Worm (Caenorhabditis elegans) whole organism, young adult: ENCODE data around the gene fbxb-42.

ENCODE experiments used
- Y53F4B.3 ChIP-seq: fragments of 200-800 bp; sonication (Bioruptor generic); IDR thresholded peaks from 2 replicates; pipeline ENCODE4 v1.3.6; 2022; ENCODE audit warnings: missing genetic modification reagents, missing genetic modification characterization, missing compliant biosample characterization
- Y67H2A.10 ChIP-seq: fragments of 200-800 bp; sonication (Bioruptor generic); conservative IDR thresholded peaks from 2 replicates; pipeline ENCODE4 v1.3.6; 2022; ENCODE audit warnings: missing genetic modification reagents, missing genetic modification characterization, missing compliant biosample characterization
- Y79H2A.3 ChIP-seq: fragments of 200-800 bp; sonication (Bioruptor generic); conservative IDR thresholded peaks from 2 replicates; pipeline ENCODE4 v1.3.6; 2022; ENCODE audit warnings: missing genetic modification reagents, missing genetic modification characterization, missing compliant biosample characterization
- ZK185.1 ChIP-seq: sonication (generic microtip); optimal IDR thresholded peaks from 2 replicates; lab custom pipeline; 2016; ENCODE audit warnings: mild to moderate bottlenecking, missing genetic modification characterization, missing compliant biosample characterization; ENCODE audit not compliant: poor library complexity, severe bottlenecking
- akir-1 ChIP-seq: fragments of 200-800 bp; sonication (Bioruptor generic); optimal IDR thresholded peaks from 2 replicates; lab custom pipeline; 2018; ENCODE audit warnings: mild to moderate bottlenecking, missing genetic modification characterization, moderate library complexity, missing compliant biosample characterization
- ama-1 ChIP-seq, 3 experiments: fragments of 150-350 bp in 1 of 3; sonication (generic microtip) in 2 of 3; optimal IDR thresholded peaks; 2 replicates each; lab custom pipeline; 2014 to 2018; ENCODE audit warnings: missing biosample characterization in 2 of 3, missing genetic modification characterization in 2 of 3, missing genetic modification reagents in 2 of 3
- aptf-2 ChIP-seq: fragments of 200-800 bp; sonication (Bioruptor generic); conservative IDR thresholded peaks from 2 replicates; pipeline ENCODE4 v1.3.6; 2022; ENCODE audit warnings: missing genetic modification reagents, missing genetic modification characterization, missing compliant biosample characterization
- athp-1 ChIP-seq: sonication (generic microtip); optimal IDR thresholded peaks from 2 replicates; lab custom pipeline; 2017; ENCODE audit warnings: mild to moderate bottlenecking, missing genetic modification characterization, missing compliant biosample characterization
- bed-1 ChIP-seq: fragments of 200-800 bp; sonication (Bioruptor generic); IDR thresholded peaks from 2 replicates; pipeline ENCODE4 v1.3.6; 2022; ENCODE audit warnings: missing genetic modification reagents, missing genetic modification characterization, missing compliant biosample characterization
- bed-2 ChIP-seq: fragments of 200-800 bp; sonication (Bioruptor generic); IDR thresholded peaks from 2 replicates; pipeline ENCODE4 v1.3.6; 2022; ENCODE audit warnings: missing genetic modification reagents, missing genetic modification characterization, missing compliant biosample characterization
- cebp-2 ChIP-seq: fragments of 200-800 bp; sonication (Bioruptor generic); IDR thresholded peaks from 2 replicates; pipeline ENCODE4 v1.3.6; 2022; ENCODE audit warnings: missing genetic modification characterization, missing compliant biosample characterization
- ceh-40 ChIP-seq: fragments of 200-800 bp; sonication (Bioruptor generic); IDR thresholded peaks from 2 replicates; pipeline ENCODE4 v1.3.6; 2022; ENCODE audit warnings: missing genetic modification characterization, missing compliant biosample characterization
- die-1 ChIP-seq: sonication (generic microtip); optimal IDR thresholded peaks from 2 replicates; lab custom pipeline; 2016; ENCODE audit warnings: missing genotype, mild to moderate bottlenecking, missing genetic modification characterization, missing compliant biosample characterization
- efl-1 ChIP-seq: fragments of 150-350 bp; optimal IDR thresholded peaks from 2 replicates; lab custom pipeline; 2014; ENCODE audit warnings: missing biosample characterization, missing genetic modification reagents, missing genetic modification characterization
- egrh-3 ChIP-seq: fragments of 200-800 bp; sonication (Bioruptor generic); IDR thresholded peaks from 2 replicates; pipeline ENCODE4 v1.3.6; 2022; ENCODE audit warnings: missing genetic modification reagents, missing genetic modification characterization, missing compliant biosample characterization
- ets-4 ChIP-seq: fragments of 200-800 bp; sonication (Bioruptor generic); optimal IDR thresholded peaks from 2 replicates; lab custom pipeline; 2018; ENCODE audit warnings: mild to moderate bottlenecking, missing genetic modification characterization, missing compliant biosample characterization
- him-1 ChIP-seq: sonication (generic microtip); optimal IDR thresholded peaks from 2 replicates; lab custom pipeline; 2016; ENCODE audit warnings: missing genotype, missing genetic modification reagents, missing genetic modification characterization, missing compliant biosample characterization
- hlh-12 ChIP-seq: sonication (generic microtip); optimal IDR thresholded peaks from 2 replicates; lab custom pipeline; 2016; ENCODE audit warnings: missing genetic modification characterization, missing compliant biosample characterization
- hmg-20 ChIP-seq: fragments of 200-800 bp; sonication (Bioruptor generic); IDR thresholded peaks from 2 replicates; pipeline ENCODE4 v1.3.6; 2022; ENCODE audit warnings: missing genetic modification reagents, missing genetic modification characterization, missing compliant biosample characterization
- lag-1 ChIP-seq: fragments of 200-800 bp; sonication (Bioruptor generic); IDR thresholded peaks from 2 replicates; pipeline ENCODE4 v1.3.6; 2022; ENCODE audit warnings: missing genetic modification reagents, missing genetic modification characterization, missing compliant biosample characterization
- let-526 ChIP-seq: fragments of 200-800 bp; sonication (Bioruptor generic); IDR thresholded peaks from 2 replicates; pipeline ENCODE4 v1.3.6; 2022; ENCODE audit warnings: missing genetic modification reagents, missing genetic modification characterization, missing compliant biosample characterization
- let-607 ChIP-seq, 2 experiments: fragments of 200-800 bp in 1 of 2; sonication (Bioruptor generic) in 1 of 2; sonication (generic microtip) in 1 of 2; optimal IDR thresholded peaks; 2 replicates each; lab custom pipeline; 2016 to 2018; ENCODE audit warnings: mild to moderate bottlenecking in 2 of 2, missing compliant biosample characterization in 2 of 2, missing genetic modification characterization in 2 of 2, moderate library complexity in 2 of 2, missing genotype in 1 of 2
- lin-40 ChIP-seq: sonication (generic microtip); optimal IDR thresholded peaks from 2 replicates; lab custom pipeline; 2016; ENCODE audit warnings: missing genetic modification characterization, mild to moderate bottlenecking, missing compliant biosample characterization, missing genotype, missing genetic modification reagents
- lin-54 ChIP-seq: fragments of 200-800 bp; sonication (Bioruptor generic); optimal IDR thresholded peaks from 2 replicates; lab custom pipeline; 2018; ENCODE audit warnings: mild to moderate bottlenecking, missing genetic modification characterization, missing compliant biosample characterization
- lir-1 ChIP-seq: fragments of 200-800 bp; sonication (Bioruptor generic); conservative IDR thresholded peaks from 2 replicates; pipeline ENCODE4 v1.3.6; 2022; ENCODE audit warnings: missing genetic modification reagents, missing genetic modification characterization, missing compliant biosample characterization
- madf-8 ChIP-seq: fragments of 200-800 bp; sonication (Bioruptor generic); conservative IDR thresholded peaks from 2 replicates; pipeline ENCODE4 v1.3.6; 2022; ENCODE audit warnings: missing genetic modification reagents, missing genetic modification characterization, missing compliant biosample characterization
- nhr-120 ChIP-seq: fragments of 200-800 bp; sonication (Bioruptor generic); IDR thresholded peaks from 2 replicates; pipeline ENCODE4 v1.3.6; 2022; ENCODE audit warnings: missing genetic modification characterization, missing compliant biosample characterization
- nhr-179 ChIP-seq: sonication (generic microtip); optimal IDR thresholded peaks from 2 replicates; lab custom pipeline; 2016; ENCODE audit warnings: mild to moderate bottlenecking, missing genetic modification characterization, missing compliant biosample characterization
- pbrm-1 ChIP-seq: fragments of 200-800 bp; sonication (Bioruptor generic); IDR thresholded peaks from 2 replicates; pipeline ENCODE4 v1.3.6; 2022; ENCODE audit warnings: missing genetic modification reagents, missing genetic modification characterization, missing compliant biosample characterization
- pha-4 ChIP-seq: fragments of 150-350 bp; sonication (generic microtip); optimal IDR thresholded peaks from 2 replicates; lab custom pipeline; 2014; ENCODE audit warnings: missing biosample characterization, missing genetic modification reagents, missing genetic modification characterization
- somi-1 ChIP-seq: fragments of 200-800 bp; sonication (Bioruptor generic); optimal IDR thresholded peaks from 2 replicates; lab custom pipeline; 2018; ENCODE audit warnings: mild to moderate bottlenecking, missing genetic modification characterization, missing compliant biosample characterization
- unc-62 ChIP-seq: fragments of 150-350 bp; optimal IDR thresholded peaks from 2 replicates; lab custom pipeline; 2014; ENCODE audit warnings: missing biosample characterization, missing genetic modification reagents, missing genetic modification characterization
- zfh-2 ChIP-seq: fragments of 200-800 bp; sonication (Bioruptor generic); conservative IDR thresholded peaks from 2 replicates; pipeline ENCODE4 v1.3.6; 2022; ENCODE audit warnings: missing genetic modification reagents, missing genetic modification characterization, missing compliant biosample characterization
- zim-3 ChIP-seq: sonication (generic microtip); optimal IDR thresholded peaks from 2 replicates; lab custom pipeline; 2017; ENCODE audit warnings: mild to moderate bottlenecking, missing genetic modification characterization, moderate library complexity, missing compliant biosample characterization
- ztf-25 ChIP-seq: fragments of 200-800 bp; sonication (Bioruptor generic); IDR thresholded peaks from 2 replicates; pipeline ENCODE4 v1.3.6; 2022; ENCODE audit warnings: missing genetic modification reagents, missing genetic modification characterization, missing compliant biosample characterization

Gene fbxb-42

ce11 chrII:1560839-1561238 is 23.4 kb downstream of the fbxb-42 start:
- no peak for TF ChIP-seq let-526 (GFP tag; lab: Robert Waterston, UW)
- no peak for TF ChIP-seq madf-8 (GFP tag; lab: Robert Waterston, UW)
- no peak for TF ChIP-seq Y53F4B.3 (GFP tag; lab: Robert Waterston, UW)
- no peak for TF ChIP-seq egrh-3 (GFP tag; lab: Robert Waterston, UW)
- TF ChIP-seq lag-1 (GFP tag; lab: Robert Waterston, UW) = no peak
- TF ChIP-seq lin-54 (GFP tag; lab: Kevin White, UChicago) = no peak
- TF ChIP-seq lin-40 (tag; lab: Kevin White, UChicago) = no peak
- no peak for TF ChIP-seq athp-1 (tag; lab: Kevin White, UChicago)
- TF ChIP-seq lir-1 (GFP tag; lab: Robert Waterston, UW) = no peak
- TF ChIP-seq Y67H2A.10 (GFP tag; lab: Robert Waterston, UW) = no peak
- no peak for TF ChIP-seq nhr-120 (GFP tag; lab: Robert Waterston, UW)
- no peak for TF ChIP-seq nhr-179 (tag; lab: Kevin White, UChicago)
- TF ChIP-seq ama-1 (optimal IDR thresholded peaks at IDR 0.05; lab: Kevin White, UChicago) = no peak
- no peak for TF ChIP-seq ama-1 (GFP tag; optimal IDR thresholded peaks at IDR 0.05; lab: Kevin White, UChicago)
- TF ChIP-seq hlh-12 (tag; lab: Kevin White, UChicago) = no peak
- no peak for TF ChIP-seq cebp-2 (GFP tag; lab: Robert Waterston, UW)
- no peak for TF ChIP-seq die-1
- no peak for TF ChIP-seq ets-4

DNA sequence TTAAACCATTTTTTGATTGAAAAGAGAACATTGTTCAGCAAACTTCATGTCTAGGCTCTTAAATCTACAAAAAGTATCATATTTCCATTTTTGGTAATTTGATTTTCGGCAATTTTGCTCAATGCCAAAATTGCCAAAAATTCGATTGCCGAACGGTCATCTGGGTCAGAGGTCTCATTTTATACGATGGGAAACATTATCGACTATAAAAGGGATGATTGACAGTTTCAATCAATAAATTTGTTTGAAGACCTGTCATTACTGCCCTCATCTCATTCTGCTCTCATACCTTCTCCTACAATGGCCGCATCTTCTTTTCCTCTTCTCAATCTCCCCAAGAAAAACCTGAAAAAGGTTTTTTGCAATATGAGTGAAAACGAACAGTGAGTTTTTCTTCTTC is 24.4 kb downstream of the fbxb-42 start, which contains the start of gene K05F6.14:
TSS of gene K05F6.14 (plus strand) at position 301 of the 400 bp plus-strand sequence.
- TF ChIP-seq ama-1 (optimal IDR thresholded peaks at IDR 0.05; lab: Kevin White, UChicago) (no peak), ama-1 (GFP tag; optimal IDR thresholded peaks at IDR 0.05; lab: Kevin White, UChicago) (no peak), zim-3 (tag; lab: Kevin White, UChicago) (no peak), ets-4 (no peak), bed-2 (GFP tag; lab: Robert Waterston, UW) (no peak), zfh-2 (GFP tag; lab: Robert Waterston, UW) (no peak), hmg-20 (no peak), ceh-40 (GFP tag; lab: Robert Waterston, UW) (no peak), bed-1 (no peak), pha-4 (no peak), Y79H2A.3 (GFP tag; lab: Robert Waterston, UW) (no peak), pbrm-1 (GFP tag; lab: Robert Waterston, UW) (no peak), aptf-2 (GFP tag; lab: Robert Waterston, UW) (no peak), Y67H2A.10 (GFP tag; lab: Robert Waterston, UW) (no peak), akir-1 (GFP tag; lab: Kevin White, UChicago) (no peak)

ce11 chrII:1567646-1568045 is 30.2 kb downstream of the fbxb-42 start, which contains the start of gene K05F6.8:
TSS of gene K05F6.8 (minus strand) at chrII:1567746.
- no peak for TF ChIP-seq unc-62 (GFP tag; lab: Kevin White, UChicago)
- TF ChIP-seq aptf-2 (GFP tag; lab: Robert Waterston, UW) = no peak
- TF ChIP-seq somi-1 (GFP tag; lab: Kevin White, UChicago) = no peak
- TF ChIP-seq ZK185.1 (tag; lab: Kevin White, UChicago) = no peak
- TF ChIP-seq him-1 = no peak
- TF ChIP-seq efl-1 (GFP tag; lab: Kevin White, UChicago) = no peak
- TF ChIP-seq die-1 = no peak
- no peak for TF ChIP-seq zfh-2 (GFP tag; lab: Robert Waterston, UW)

DNA sequence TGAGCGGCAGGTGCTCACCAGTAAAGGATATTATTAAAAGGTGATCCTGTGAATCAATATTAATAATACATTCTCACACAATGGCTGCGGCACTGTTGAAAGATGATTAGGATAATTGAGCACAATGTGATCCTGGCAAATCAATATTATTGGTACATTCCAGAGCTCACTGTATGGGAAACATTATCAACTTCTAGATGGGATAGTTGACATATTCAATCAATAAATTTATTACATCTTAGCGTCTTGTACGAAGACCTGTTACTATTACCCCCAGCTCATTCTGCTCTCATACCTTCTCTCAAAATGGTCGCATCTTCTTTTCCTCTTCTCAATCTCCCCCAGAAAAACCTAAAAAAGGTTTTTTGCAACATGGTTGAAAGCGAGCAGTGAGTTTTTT is 30.8 kb downstream of the fbxb-42 start, which contains the start of gene fbxb-49:
TSS of gene fbxb-49 (plus strand) at position 301 of the 400 bp plus-strand sequence.
- TF ChIP-seq let-607 (tag; optimal IDR thresholded peaks at IDR 0.05; lab: Kevin White, UChicago) = no peak
- no peak for TF ChIP-seq ztf-25
- TF ChIP-seq, all 124 proteins: peak for 0
